Worm (Caenorhabditis elegans): ENCODE results near the gene EGAP2.2.

The EGAP2.2 gene

ce11 chrII:5201922-5202562, 27.7 kb upstream of the EGAP2.2 start (continued):
- TF ChIP-seq nhr-237 (tag; optimal IDR thresholded peaks at IDR 0.05) (no peak), nhr-11 (tag; optimal IDR thresholded peaks at IDR 0.05) (no peak)

ce11 chrII:5202930-5203329, 26.8 kb upstream of the EGAP2.2 start, which contains the start of gene ampd-1:
Gene ampd-1, plus strand, starts transcription at chrII:5203322.
- TF ChIP-seq hmg-11 (tag; optimal IDR thresholded peaks at IDR 0.05): no peak
- TF ChIP-seq nhr-11 (tag; optimal IDR thresholded peaks at IDR 0.05): no peak
- TF ChIP-seq zag-1 (tag; optimal IDR thresholded peaks at IDR 0.05): no peak
- TF ChIP-seq tbx-2 (tag; optimal IDR thresholded peaks at IDR 0.05): no peak
- peak; percentile 8 for TF ChIP-seq skn-1 (tag; optimal IDR thresholded peaks at IDR 0.05)
- TF ChIP-seq nfya-1 (tag; optimal IDR thresholded peaks at IDR 0.05; ENCODE audit: insufficient read depth): peak; percentile 38
- peak; percentile 95 for TF ChIP-seq elt-2 (tag; optimal IDR thresholded peaks at IDR 0.05)
- peak; percentile 68 for TF ChIP-seq pqm-1 (tag; optimal IDR thresholded peaks at IDR 0.05)
- TF ChIP-seq sea-2 (GFP tag; optimal IDR thresholded peaks at IDR 0.05): no peak
- peak; percentile 38 for TF ChIP-seq pha-4 (tag; optimal IDR thresholded peaks at IDR 0.05)

ce11 chrII:5205286-5205685, 24.4 kb upstream of the EGAP2.2 start:
- TF ChIP-seq egl-27 (tag; optimal IDR thresholded peaks at IDR 0.05) (no peak), nfya-1 (tag; optimal IDR thresholded peaks at IDR 0.05; ENCODE audit: insufficient read depth) (no peak), elt-2 (tag; optimal IDR thresholded peaks at IDR 0.05) (peak; percentile 39), egl-5 (tag; optimal IDR thresholded peaks at IDR 0.05) (no peak)

ce11 chrII:5209122-5209521, 20.6 kb upstream of the EGAP2.2 start:
- peak; percentile 55 for TF ChIP-seq ama-1 (optimal IDR thresholded peaks at IDR 0.05)
- no peak for TF ChIP-seq sea-2 (GFP tag; optimal IDR thresholded peaks at IDR 0.05)
- no peak for TF ChIP-seq daf-12 (tag; optimal IDR thresholded peaks at IDR 0.05)

ce11 chrII:5210830-5211229, 18.9 kb upstream of the EGAP2.2 start, which contains the start of gene C34F11.8:
Gene C34F11.8, minus strand, starts transcription at chrII:5210964.
- peak; percentile 29 for TF ChIP-seq nhr-23 (tag; optimal IDR thresholded peaks at IDR 0.05)
- no peak for TF ChIP-seq ztf-4 (tag; optimal IDR thresholded peaks at IDR 0.05)

- TF ChIP-seq egl-5 (tag; optimal IDR thresholded peaks at IDR 0.05) (no peak), pha-4 (tag; optimal IDR thresholded peaks at IDR 0.05) (no peak), elt-3 (tag; optimal IDR thresholded peaks at IDR 0.05) (no peak), nhr-237 (tag; optimal IDR thresholded peaks at IDR 0.05) (no peak)
Observed at ce11 chrII:5211970-5212369, 17.7 kb upstream of the EGAP2.2 start, which contains the start of gene C34F11.2. Gene C34F11.2, plus strand, starts transcription at chrII:5212270.

- TF ChIP-seq aly-2 (tag; optimal IDR thresholded peaks at IDR 0.05) (no peak), daf-12 (tag; optimal IDR thresholded peaks at IDR 0.05) (no peak), egl-5 (tag; optimal IDR thresholded peaks at IDR 0.05) (no peak), fkh-2 (tag; optimal IDR thresholded peaks at IDR 0.05) (no peak), pha-4 (tag; optimal IDR thresholded peaks at IDR 0.05) (no peak), elt-1 (tag; optimal IDR thresholded peaks at IDR 0.05) (no peak), jun-1 (tag; optimal IDR thresholded peaks at IDR 0.05) (no peak), R02D3.7 (tag; optimal IDR thresholded peaks at IDR 0.05) (no peak), nfya-1 (tag; optimal IDR thresholded peaks at IDR 0.05; ENCODE audit: insufficient read depth) (no peak), ztf-4 (tag; optimal IDR thresholded peaks at IDR 0.05) (no peak), pqm-1 (tag; optimal IDR thresholded peaks at IDR 0.05) (no peak), skn-1 (tag; optimal IDR thresholded peaks at IDR 0.05) (no peak)
Observed at ce11 chrII:5212675-5213074, 17.0 kb upstream of the EGAP2.2 start, which contains the start of gene C34F11.1. Gene C34F11.1, plus strand, starts transcription at chrII:5212975.

ce11 chrII:5218349-5218748, 11.3 kb upstream of the EGAP2.2 start:
- peak; percentile 6 for TF ChIP-seq elt-1 (tag; optimal IDR thresholded peaks at IDR 0.05)
- TF ChIP-seq unc-39 (tag; optimal IDR thresholded peaks at IDR 0.05): no peak
- peak; percentile 63 for TF ChIP-seq lin-39 (tag; optimal IDR thresholded peaks at IDR 0.05)
